Fruit fly (Drosophila melanogaster) whole organism, pupa: Measurements from ENCODE around the gene Fkbp39.

ENCODE experiments used
- CG10348 ChIP-seq: fragments of 200-800 bp; sonication (Bioruptor generic); IDR thresholded peaks from 2 replicates; pipeline ENCODE4 v1.3.6; 2022; ENCODE audit warnings: missing biosample characterization, missing genetic modification characterization
- CG12605 ChIP-seq: fragments of 200-800 bp; sonication (Bioruptor generic); IDR thresholded peaks from 2 replicates; pipeline ENCODE4 v1.3.6; 2022; ENCODE audit warnings: missing biosample characterization, missing genetic modification characterization
- CG13204 ChIP-seq: fragments of 200-800 bp; sonication (Bioruptor generic); optimal IDR thresholded peaks from 2 replicates; lab custom pipeline; 2018; ENCODE audit warnings: missing biosample characterization, mild to moderate bottlenecking, missing genetic modification characterization, moderate library complexity
- CG17806 ChIP-seq: fragments of 200-800 bp; sonication (Bioruptor generic); optimal IDR thresholded peaks from 2 replicates; lab custom pipeline; 2018; ENCODE audit warnings: missing biosample characterization, mild to moderate bottlenecking, missing genetic modification characterization, moderate library complexity
- CG8301 ChIP-seq: fragments of 200-800 bp; sonication (Bioruptor generic); optimal IDR thresholded peaks from 2 replicates; lab custom pipeline; 2018; ENCODE audit warnings: missing biosample characterization, mild to moderate bottlenecking, missing genetic modification characterization
- D1 ChIP-seq: fragments of 200-800 bp; sonication (Bioruptor generic); optimal IDR thresholded peaks from 2 replicates; lab custom pipeline; 2018; ENCODE audit warnings: missing biosample characterization, mild to moderate bottlenecking, missing genetic modification characterization, moderate library complexity
- EcR ChIP-seq: fragments of 200-800 bp; sonication (Bioruptor generic); optimal IDR thresholded peaks from 3 replicates; lab custom pipeline; 2019; ENCODE audit warnings: missing biosample characterization, missing genetic modification characterization, mild to moderate bottlenecking, moderate library complexity, missing genetic modification reagents
- Pif1B ChIP-seq: fragments of 200-800 bp; sonication (Bioruptor generic); optimal IDR thresholded peaks from 3 replicates; lab custom pipeline; 2016; ENCODE audit warnings: missing biosample characterization, missing genetic modification characterization
- Snoo ChIP-seq: fragments of 200-800 bp; sonication (Bioruptor generic); optimal IDR thresholded peaks from 3 replicates; lab custom pipeline; 2017; ENCODE audit warnings: missing biosample characterization, mild to moderate bottlenecking, missing genetic modification characterization, inconsistent platforms
- fd96Ca ChIP-seq: fragments of 200-800 bp; sonication (Bioruptor generic); IDR thresholded peaks from 3 replicates; pipeline ENCODE4 v1.3.6; 2022; ENCODE audit warnings: missing biosample characterization, missing genetic modification characterization
- gl ChIP-seq: fragments of 200-800 bp; sonication (Bioruptor generic); optimal IDR thresholded peaks from 2 replicates; lab custom pipeline; 2018; ENCODE audit warnings: missing biosample characterization, mild to moderate bottlenecking, missing genetic modification characterization

Fkbp39 gene

dm6 chr3R:15282982-15283809 is 49.7 kb downstream of the Fkbp39 start:
- no peak for TF ChIP-seq Snoo
- TF ChIP-seq EcR (GFP tag; lab: Kevin White, UChicago) = peak; percentile 60

- TF ChIP-seq CG10348 (no peak), gl (tag; lab: Kevin White, UChicago) (no peak), EcR (GFP tag; lab: Kevin White, UChicago) (no peak), Snoo (no peak), CG13204 (GFP tag; lab: Kevin White, UChicago) (no peak), CG12605 (GFP tag; lab: Robert Waterston, UW) (no peak), CG17806 (no peak), CG8301 (tag; lab: Kevin White, UChicago) (no peak), Pif1B (no peak), fd96Ca (no peak), D1 (tag; lab: Kevin White, UChicago) (no peak)
Measured at dm6 chr3R:15282326-15282725, 50.6 kb downstream of the Fkbp39 start.
